Fruit fly (Drosophila melanogaster): ENCODE results near the gene CG9630.

The CG9630 gene

DNA sequence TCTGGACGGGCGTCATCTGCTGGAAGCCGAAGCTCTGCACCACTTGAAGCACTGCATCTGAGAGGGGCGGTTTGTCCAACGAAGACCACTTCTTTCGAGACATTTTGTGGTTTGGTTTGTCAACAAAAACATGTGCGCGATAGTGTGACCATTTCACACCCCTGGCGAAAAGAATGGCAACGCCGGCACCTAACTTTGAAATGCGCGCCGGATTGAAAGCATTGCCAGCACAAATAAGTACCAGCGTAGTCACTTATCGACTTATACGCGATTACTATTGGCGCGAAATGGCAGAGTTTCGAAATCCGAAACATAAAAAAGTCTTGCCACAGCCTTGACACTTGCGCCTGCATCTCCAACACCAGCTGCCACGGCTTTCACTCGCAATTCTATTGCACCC is at the start of gene CG9630:
TSS of gene CG9630 (minus strand) at position 157 of the 400 bp plus-strand sequence.
- TF ChIP-seq CG12605 (GFP tag; IDR thresholded peaks at IDR 0.05) (no peak), D1 (tag; optimal IDR thresholded peaks at IDR 0.05) (no peak), gl (tag; optimal IDR thresholded peaks at IDR 0.05) (no peak), CG8301 (tag; optimal IDR thresholded peaks at IDR 0.05) (no peak), EcR (GFP tag; optimal IDR thresholded peaks at IDR 0.05) (no peak), CG14655 (GFP tag; optimal IDR thresholded peaks at IDR 0.05) (no peak), CG13204 (GFP tag; optimal IDR thresholded peaks at IDR 0.05) (no peak), CG15710 (tag; optimal IDR thresholded peaks at IDR 0.05) (no peak)

- TF ChIP-seq CG4496 (GFP tag; IDR thresholded peaks at IDR 0.05), result 0 out of 3 replicates have a peak, but pooled peaks have one; percentile 21
- no peak for TF ChIP-seq gl (tag; optimal IDR thresholded peaks at IDR 0.05)
- peak; percentile 60; the same call in 1 of the 2 replicates for TF ChIP-seq Ets98B (GFP tag; IDR thresholded peaks at IDR 0.05)
- TF ChIP-seq CG12605 (GFP tag; IDR thresholded peaks at IDR 0.05), result peak; percentile 65
Measured at dm6 chr3R:8317709-8318335, 48.1 kb upstream of the CG9630 start.

- no peak for TF ChIP-seq Pif1B (GFP tag; optimal IDR thresholded peaks at IDR 0.05)
- TF ChIP-seq Ets98B (GFP tag; IDR thresholded peaks at IDR 0.05), result no peak
Measured at dm6 chr3R:8317215-8317614, 47.5 kb upstream of the CG9630 start, which contains the start of gene Ctr1B. TSS of gene Ctr1B (plus strand) at chr3R:8317612.

- TF ChIP-seq Pif1B (GFP tag; optimal IDR thresholded peaks at IDR 0.05) (no peak), Ets98B (GFP tag; IDR thresholded peaks at IDR 0.05) (no peak), CG15710 (tag; optimal IDR thresholded peaks at IDR 0.05) (no peak), CG9948 (tag; optimal IDR thresholded peaks at IDR 0.05) (no peak), CG32121 (GFP tag; IDR thresholded peaks at IDR 0.05) (no peak), CG8301 (tag; optimal IDR thresholded peaks at IDR 0.05) (no peak), CG10348 (GFP tag; IDR thresholded peaks at IDR 0.05) (no peak), CG13204 (GFP tag; optimal IDR thresholded peaks at IDR 0.05) (no peak), rn (GFP tag; IDR thresholded peaks at IDR 0.05) (no peak), CG8159 (tag; optimal IDR thresholded peaks at IDR 0.05) (no peak), D1 (tag; optimal IDR thresholded peaks at IDR 0.05) (no peak), Snoo (tag; optimal IDR thresholded peaks at IDR 0.05) (no peak), Pif1A (GFP tag; optimal IDR thresholded peaks at IDR 0.05) (no peak), CG12605 (GFP tag; IDR thresholded peaks at IDR 0.05) (no peak), gl (tag; optimal IDR thresholded peaks at IDR 0.05) (no peak), CG14655 (GFP tag; optimal IDR thresholded peaks at IDR 0.05) (no peak), fd96Ca (GFP tag; IDR thresholded peaks at IDR 0.05) (no peak), CG17806 (tag; optimal IDR thresholded peaks at IDR 0.05) (no peak)
Measured at dm6 chr3R:8316344-8317105, 46.8 kb upstream of the CG9630 start, which contains the start of gene Coq2. TSS of gene Coq2 (minus strand) at chr3R:8316543.

DNA sequence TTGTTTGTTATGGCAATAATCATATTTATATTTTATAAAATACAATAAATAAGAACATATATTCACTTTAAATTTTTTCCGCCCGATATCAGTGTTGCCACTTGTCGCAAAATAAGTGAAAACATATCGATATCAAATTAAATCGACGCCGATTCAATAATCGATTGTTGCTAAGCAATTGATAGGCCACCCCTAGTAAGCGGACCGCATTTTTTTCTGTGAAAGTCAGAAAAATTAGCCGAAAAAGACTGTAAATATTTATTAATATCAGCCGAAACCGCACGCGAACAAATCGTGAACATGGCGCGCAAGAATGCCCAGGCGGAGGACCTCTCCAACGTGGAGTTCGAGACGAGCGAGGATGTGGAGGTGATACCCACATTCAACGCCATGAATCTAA is 43.3 kb upstream of the CG9630 start, which contains the start of gene CG7483:
TSS of gene CG7483 (plus strand) at position 171 of the 400 bp plus-strand sequence.
- TF ChIP-seq Pif1B (GFP tag; optimal IDR thresholded peaks at IDR 0.05) (no peak), Snoo (tag; optimal IDR thresholded peaks at IDR 0.05) (no peak), CG10348 (GFP tag; IDR thresholded peaks at IDR 0.05) (no peak), D1 (tag; optimal IDR thresholded peaks at IDR 0.05) (no peak), CG8159 (tag; optimal IDR thresholded peaks at IDR 0.05) (no peak), gl (tag; optimal IDR thresholded peaks at IDR 0.05) (no peak), fd96Ca (GFP tag; IDR thresholded peaks at IDR 0.05) (no peak), CG34367 (tag; optimal IDR thresholded peaks at IDR 0.05) (no peak), rn (GFP tag; IDR thresholded peaks at IDR 0.05) (no peak), Ets98B (GFP tag; IDR thresholded peaks at IDR 0.05) (no peak), CG32121 (GFP tag; IDR thresholded peaks at IDR 0.05) (no peak), CG4496 (GFP tag; IDR thresholded peaks at IDR 0.05) (no peak), CG14655 (GFP tag; optimal IDR thresholded peaks at IDR 0.05) (no peak), CG13204 (GFP tag; optimal IDR thresholded peaks at IDR 0.05) (no peak), CG15710 (tag; optimal IDR thresholded peaks at IDR 0.05) (no peak), CG17806 (tag; optimal IDR thresholded peaks at IDR 0.05) (no peak), EcR (GFP tag; optimal IDR thresholded peaks at IDR 0.05) (no peak), CG12605 (GFP tag; IDR thresholded peaks at IDR 0.05) (no peak), Pif1A (GFP tag; optimal IDR thresholded peaks at IDR 0.05) (no peak), CG9948 (tag; optimal IDR thresholded peaks at IDR 0.05) (no peak)

DNA sequence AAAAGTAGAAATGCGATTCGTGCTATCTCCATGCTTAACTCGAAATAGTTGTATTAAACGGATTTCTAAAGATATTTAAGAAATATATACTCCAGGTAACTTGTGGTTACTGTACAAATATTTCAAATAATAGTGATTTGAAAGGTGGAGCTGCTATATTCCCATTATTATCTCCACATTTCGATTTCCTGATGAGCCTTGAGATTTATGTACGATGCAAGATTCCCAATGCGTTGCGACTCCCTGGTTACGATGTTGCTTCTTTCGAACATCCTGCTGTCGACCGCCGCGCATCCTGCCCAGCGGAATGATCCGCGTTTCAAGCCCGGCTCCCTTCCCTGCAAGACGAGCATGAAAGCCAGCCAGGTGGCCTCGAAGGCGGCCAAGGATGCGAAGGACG is 42.3 kb upstream of the CG9630 start, which contains the start of the genes CG11694 and CG11698:
TSS of gene CG11694 (minus strand) at position 101 of the 400 bp plus-strand sequence.
TSS of gene CG11698 (plus strand) at position 152 of the 400 bp plus-strand sequence.
- TF ChIP-seq CG13204 (GFP tag; optimal IDR thresholded peaks at IDR 0.05), result no peak
- no peak for TF ChIP-seq rn (GFP tag; IDR thresholded peaks at IDR 0.05)
- TF ChIP-seq fd96Ca (GFP tag; IDR thresholded peaks at IDR 0.05), result no peak
- TF ChIP-seq CG17806 (tag; optimal IDR thresholded peaks at IDR 0.05), result no peak
- TF ChIP-seq CG14655 (GFP tag; optimal IDR thresholded peaks at IDR 0.05), result no peak
- no peak for TF ChIP-seq CG34367 (tag; optimal IDR thresholded peaks at IDR 0.05)
- no peak for TF ChIP-seq Pif1A (GFP tag; optimal IDR thresholded peaks at IDR 0.05)
- TF ChIP-seq D1 (tag; optimal IDR thresholded peaks at IDR 0.05), result no peak
- no peak for TF ChIP-seq Pif1B (GFP tag; optimal IDR thresholded peaks at IDR 0.05)
- TF ChIP-seq CG12605 (GFP tag; IDR thresholded peaks at IDR 0.05), result no peak
